Fruit fly (Drosophila melanogaster) whole organism, embryonic: Measurements from ENCODE around the gene hbt.
A peak's percentile ranks its signal among the peaks of the same experiment; 100 is the strongest.

Source experiments
- Atf3 ChIP-seq: fragments of 200-800 bp; sonication (Bioruptor generic); optimal IDR thresholded peaks from 3 replicates; lab custom pipeline; 2016; ENCODE audit warnings: missing biosample characterization, missing genetic modification characterization
- CG11247 ChIP-seq: fragments of 200-800 bp; sonication (Bioruptor generic); IDR thresholded peaks from 2 replicates; pipeline ENCODE4 v1.3.6; 2022; ENCODE audit warnings: missing biosample characterization, missing genetic modification characterization
- CG11504 ChIP-seq: fragments of 200-800 bp; sonication (Bioruptor generic); optimal IDR thresholded peaks from 3 replicates; lab custom pipeline; 2019; ENCODE audit warnings: missing biosample characterization, mild to moderate bottlenecking, missing genetic modification characterization, moderate library complexity
- CG12299 ChIP-seq: fragments of 200-800 bp; sonication (Bioruptor generic); optimal IDR thresholded peaks from 2 replicates; lab custom pipeline; 2018; ENCODE audit warnings: missing biosample characterization, mild to moderate bottlenecking, missing genetic modification characterization
- CG13296 ChIP-seq: fragments of 200-800 bp; sonication (Bioruptor generic); optimal IDR thresholded peaks from 3 replicates; lab custom pipeline; 2018; ENCODE audit warnings: missing biosample characterization, mild to moderate bottlenecking, missing genetic modification characterization
- CG13775 ChIP-seq: fragments of 200-800 bp; sonication (Bioruptor generic); optimal IDR thresholded peaks from 3 replicates; lab custom pipeline; 2017; ENCODE audit warnings: missing biosample characterization, mild to moderate bottlenecking, missing genetic modification characterization
- CG15011 ChIP-seq: fragments of 200-800 bp; sonication (Bioruptor generic); optimal IDR thresholded peaks from 3 replicates; lab custom pipeline; 2018; ENCODE audit warnings: missing biosample characterization, mild to moderate bottlenecking, missing genetic modification characterization
- CG2202 ChIP-seq: fragments of 200-800 bp; sonication (Bioruptor generic); optimal IDR thresholded peaks from 2 replicates; lab custom pipeline; 2018; ENCODE audit warnings: missing biosample characterization, mild to moderate bottlenecking, missing genetic modification characterization
- CG3163 ChIP-seq: fragments of 200-800 bp; sonication (Bioruptor generic); optimal IDR thresholded peaks from 3 replicates; lab custom pipeline; 2016; ENCODE audit warnings: missing biosample characterization, missing genetic modification characterization
- CG42726 ChIP-seq: fragments of 200-800 bp; sonication (Bioruptor generic); IDR thresholded peaks from 2 replicates; pipeline ENCODE4 v1.3.6; 2022; ENCODE audit warnings: missing biosample characterization, missing genetic modification characterization; ENCODE audit not compliant: partially characterized antibody
- CG4820 ChIP-seq: fragments of 200-800 bp; sonication (Bioruptor generic); optimal IDR thresholded peaks from 3 replicates; lab custom pipeline; 2016; ENCODE audit warnings: missing biosample characterization, missing genetic modification characterization
- CG8388 ChIP-seq: fragments of 200-800 bp; sonication (Bioruptor generic); optimal IDR thresholded peaks from 2 replicates; lab custom pipeline; 2019; ENCODE audit warnings: missing biosample characterization, mild to moderate bottlenecking, missing genetic modification characterization, moderate library complexity
- CG8765 ChIP-seq: fragments of 200-800 bp; sonication (Bioruptor generic); IDR thresholded peaks from 2 replicates; pipeline ENCODE4 v1.3.6; 2022; ENCODE audit warnings: missing biosample characterization, missing genetic modification characterization
- E2f2 ChIP-seq: fragments of 200-800 bp; sonication (Bioruptor generic); IDR thresholded peaks from 2 replicates; pipeline ENCODE4 v1.3.6; 2022; ENCODE audit warnings: missing biosample characterization, missing genetic modification characterization
- Gsc ChIP-seq: fragments of 200-800 bp; sonication (Bioruptor generic); IDR thresholded peaks from 2 replicates; pipeline ENCODE4 v1.3.6; 2022; ENCODE audit warnings: missing biosample characterization, missing genetic modification characterization
- Hr51 ChIP-seq, 2 experiments: fragments of 200-800 bp; sonication (Bioruptor generic); optimal IDR thresholded peaks; 2 replicates in 1 of 2; 3 replicates in 1 of 2; lab custom pipeline; 2016 to 2018; ENCODE audit warnings: missing biosample characterization in 2 of 2, missing genetic modification characterization in 2 of 2, mild to moderate bottlenecking in 1 of 2, moderate library complexity in 1 of 2
- MBD-R2 ChIP-seq: fragments of 200-800 bp; sonication (Bioruptor generic); IDR thresholded peaks from 2 replicates; pipeline ENCODE4 v1.3.6; 2022; ENCODE audit warnings: missing biosample characterization, missing genetic modification characterization
- MESR4 ChIP-seq: fragments of 200-800 bp; sonication (Bioruptor generic); optimal IDR thresholded peaks from 2 replicates; lab custom pipeline; 2018; ENCODE audit warnings: missing biosample characterization, mild to moderate bottlenecking, missing genetic modification characterization, moderate library complexity
- Meics ChIP-seq: fragments of 200-800 bp; sonication (Bioruptor generic); optimal IDR thresholded peaks from 2 replicates; lab custom pipeline; 2017; ENCODE audit warnings: missing biosample characterization, mild to moderate bottlenecking, missing genetic modification characterization
- Mes4 ChIP-seq: fragments of 200-800 bp; sonication (Bioruptor generic); optimal IDR thresholded peaks from 2 replicates; lab custom pipeline; 2016; ENCODE audit warnings: missing biosample characterization, missing genetic modification characterization
- NFAT ChIP-seq: fragments of 200-800 bp; sonication (Bioruptor generic); IDR thresholded peaks from 2 replicates; pipeline ENCODE4 v1.3.6; 2022; ENCODE audit warnings: missing biosample characterization, missing genetic modification characterization
- Nf-YC ChIP-seq: fragments of 200-800 bp; optimal IDR thresholded peaks from 3 replicates; lab custom pipeline; 2019; ENCODE audit warnings: missing biosample characterization, mild to moderate bottlenecking, missing genetic modification characterization, moderate library complexity
- PHDP ChIP-seq: fragments of 200-800 bp; sonication (Bioruptor generic); optimal IDR thresholded peaks from 3 replicates; lab custom pipeline; 2018; ENCODE audit warnings: missing biosample characterization, mild to moderate bottlenecking, missing genetic modification characterization, moderate library complexity
- Pdp1 ChIP-seq, 2 experiments: fragments of 200-800 bp; sonication (Bioruptor generic); optimal IDR thresholded peaks; 3 replicates each; lab custom pipeline; 2016; ENCODE audit warnings: missing biosample characterization in 2 of 2, missing genetic modification characterization in 2 of 2, mild to moderate bottlenecking in 1 of 2, moderate library complexity in 1 of 2
- Rx ChIP-seq: fragments of 200-800 bp; sonication (Bioruptor generic); IDR thresholded peaks from 2 replicates; pipeline ENCODE4 v1.3.6; 2022; ENCODE audit warnings: missing biosample characterization, missing genetic modification characterization
- Xrp1 ChIP-seq: fragments of 200-800 bp; sonication (Bioruptor generic); IDR thresholded peaks from 2 replicates; pipeline ENCODE4 v1.3.6; 2022; ENCODE audit warnings: missing biosample characterization, missing genetic modification characterization
- YL-1 ChIP-seq: fragments of 200-800 bp; sonication (Bioruptor generic); optimal IDR thresholded peaks from 3 replicates; lab custom pipeline; 2017; ENCODE audit warnings: missing biosample characterization, mild to moderate bottlenecking, missing genetic modification characterization
- amos ChIP-seq: fragments of 200-800 bp; sonication (Bioruptor generic); IDR thresholded peaks from 2 replicates; pipeline ENCODE4 v1.3.6; 2022; ENCODE audit warnings: missing biosample characterization, missing genetic modification characterization; ENCODE audit not compliant: partially characterized antibody
- ap ChIP-seq: fragments of 200-800 bp; sonication (Bioruptor generic); IDR thresholded peaks from 2 replicates; pipeline ENCODE4 v1.3.6; 2022; ENCODE audit warnings: missing biosample characterization, missing genetic modification characterization
- ash1 ChIP-seq: fragments of 200-800 bp; sonication (Bioruptor generic); optimal IDR thresholded peaks from 2 replicates; lab custom pipeline; 2018; ENCODE audit warnings: missing biosample characterization, mild to moderate bottlenecking, missing genetic modification characterization
- bowl ChIP-seq: fragments of 200-800 bp; sonication (Bioruptor generic); IDR thresholded peaks from 2 replicates; pipeline ENCODE4 v1.3.6; 2022; ENCODE audit warnings: missing biosample characterization, missing genetic modification characterization
- fd102C ChIP-seq: fragments of 200-800 bp; sonication (Bioruptor generic); optimal IDR thresholded peaks from 2 replicates; lab custom pipeline; 2018; ENCODE audit warnings: missing biosample characterization, mild to moderate bottlenecking, missing genetic modification characterization, moderate library complexity
- fd64A ChIP-seq: fragments of 200-800 bp; sonication (Bioruptor generic); optimal IDR thresholded peaks from 3 replicates; lab custom pipeline; 2018; ENCODE audit warnings: missing biosample characterization, mild to moderate bottlenecking, missing genetic modification characterization
- gsb ChIP-seq: fragments of 200-800 bp; sonication (Bioruptor generic); IDR thresholded peaks from 2 replicates; pipeline ENCODE4 v1.3.6; 2022; ENCODE audit warnings: missing biosample characterization, missing genetic modification characterization
- inv ChIP-seq: fragments of 200-800 bp; sonication (Bioruptor generic); IDR thresholded peaks from 2 replicates; pipeline ENCODE4 v1.3.6; 2022; ENCODE audit warnings: missing biosample characterization, missing genetic modification characterization; ENCODE audit not compliant: partially characterized antibody
- kni ChIP-seq: fragments of 200-800 bp; sonication (Bioruptor generic); optimal IDR thresholded peaks from 3 replicates; lab custom pipeline; 2017; ENCODE audit warnings: mild to moderate bottlenecking, missing biosample characterization, missing genetic modification reagents, missing genetic modification characterization
- lmd ChIP-seq: fragments of 200-800 bp; sonication (Bioruptor generic); IDR thresholded peaks from 2 replicates; pipeline ENCODE4 v1.3.6; 2022; ENCODE audit warnings: missing biosample characterization, missing genetic modification characterization
- nom ChIP-seq: fragments of 200-800 bp; sonication (Bioruptor generic); optimal IDR thresholded peaks from 2 replicates; lab custom pipeline; 2017; ENCODE audit warnings: missing biosample characterization, missing genetic modification characterization, mild to moderate bottlenecking, moderate library complexity, missing genetic modification reagents
- odd ChIP-seq: fragments of 200-800 bp; sonication (Bioruptor generic); optimal IDR thresholded peaks from 2 replicates; lab custom pipeline; 2017; ENCODE audit warnings: missing biosample characterization, mild to moderate bottlenecking, missing genetic modification characterization
- onecut ChIP-seq: fragments of 200-800 bp; sonication (Bioruptor generic); IDR thresholded peaks from 2 replicates; pipeline ENCODE4 v1.3.6; 2022; ENCODE audit warnings: missing biosample characterization, missing genetic modification characterization
- pfk ChIP-seq: fragments of 200-800 bp; sonication (Bioruptor generic); optimal IDR thresholded peaks from 2 replicates; lab custom pipeline; 2018; ENCODE audit warnings: missing biosample characterization, mild to moderate bottlenecking, missing genetic modification characterization, moderate library complexity
- phol ChIP-seq: fragments of 200-800 bp; sonication (Bioruptor generic); optimal IDR thresholded peaks from 3 replicates; lab custom pipeline; 2018; ENCODE audit warnings: missing biosample characterization, mild to moderate bottlenecking, missing genetic modification characterization, moderate library complexity
- repo ChIP-seq: fragments of 200-800 bp; sonication (Bioruptor generic); optimal IDR thresholded peaks from 2 replicates; lab custom pipeline; 2016; ENCODE audit warnings: missing biosample characterization, missing genetic modification characterization
- schlank ChIP-seq: fragments of 200-800 bp; sonication (Bioruptor generic); optimal IDR thresholded peaks from 2 replicates; lab custom pipeline; 2018; ENCODE audit warnings: missing biosample characterization, mild to moderate bottlenecking, missing genetic modification characterization
- sima ChIP-seq: fragments of 200-800 bp; sonication (Bioruptor generic); optimal IDR thresholded peaks from 2 replicates; lab custom pipeline; 2016; ENCODE audit warnings: missing biosample characterization, missing genetic modification characterization
- tna ChIP-seq: fragments of 200-800 bp; sonication (Bioruptor generic); IDR thresholded peaks from 2 replicates; pipeline ENCODE4 v1.3.6; 2022; ENCODE audit warnings: missing biosample characterization, missing genetic modification characterization; ENCODE audit not compliant: partially characterized antibody
- unc-4 ChIP-seq: fragments of 200-800 bp; sonication (Bioruptor generic); IDR thresholded peaks from 2 replicates; pipeline ENCODE4 v1.3.6; 2022; ENCODE audit warnings: missing biosample characterization, missing genetic modification characterization; ENCODE audit not compliant: partially characterized antibody

The hbt gene

dm6 chr2L:13290276-13291065, 40.5 kb downstream of the hbt start:
- peak; percentile 83 for TF ChIP-seq YL-1 (GFP tag; lab: Kevin White, UChicago)
- TF ChIP-seq onecut (GFP tag; lab: Robert Waterston, UW): peak; percentile 79
- TF ChIP-seq sima (GFP tag; lab: Kevin White, UChicago): no peak
- peak; percentile 72 for TF ChIP-seq Xrp1
- 0 out of 2 replicates have a peak, but pooled peaks have one; percentile 31 for TF ChIP-seq E2f2
- TF ChIP-seq CG12299 (tag; lab: Kevin White, UChicago): peak; percentile 77
- TF ChIP-seq Mes4 (GFP tag; lab: Kevin White, UChicago): peak; percentile 50
- peak; percentile 95 for TF ChIP-seq odd
- TF ChIP-seq ap (GFP tag; lab: Robert Waterston, UW): peak; percentile 67
- TF ChIP-seq Atf3 (GFP tag; lab: Kevin White, UChicago): peak; percentile 50
- TF ChIP-seq CG2202 (tag; lab: Kevin White, UChicago): peak; percentile 70
- TF ChIP-seq amos: peak; percentile 47; the same call in 1 of the 2 replicates
- TF ChIP-seq CG42726 (GFP tag; lab: Robert Waterston, UW): peak; percentile 81
- peak; percentile 73 for TF ChIP-seq CG11504 (tag; lab: Kevin White, UChicago)
- TF ChIP-seq unc-4 (GFP tag; lab: Robert Waterston, UW): peak; percentile 55; the same call in 1 of the 2 replicates
- TF ChIP-seq tna (GFP tag; lab: Robert Waterston, UW): peak; percentile 47; the same call in 1 of the 2 replicates
- peak; percentile 64 for TF ChIP-seq nom (GFP tag; lab: Kevin White, UChicago)
- peak; percentile 57 for TF ChIP-seq pfk (GFP tag; lab: Kevin White, UChicago)
- peak; percentile 98 for TF ChIP-seq CG3163 (GFP tag; lab: Kevin White, UChicago)
- TF ChIP-seq Meics (GFP tag; lab: Kevin White, UChicago): peak; percentile 86
- TF ChIP-seq repo (GFP tag; lab: Kevin White, UChicago): peak; percentile 34
- TF ChIP-seq PHDP (tag; lab: Kevin White, UChicago): peak; percentile 94
- TF ChIP-seq CG13296 (GFP tag; lab: Kevin White, UChicago): peak; percentile 95
- TF ChIP-seq phol (tag; lab: Kevin White, UChicago): no peak
- 0 out of 2 replicates have a peak, but pooled peaks have one; percentile 17 for TF ChIP-seq CG11247 (GFP tag; lab: Robert Waterston, UW)
- TF ChIP-seq fd102C (GFP tag; lab: Kevin White, UChicago): peak; percentile 23
- TF ChIP-seq Rx (GFP tag; lab: Robert Waterston, UW): no peak; the same call in 1 of the 2 replicates
- peak in 1 of 2 experiments; percentile 51 for TF ChIP-seq Pdp1 (GFP tag; optimal IDR thresholded peaks at IDR 0.05; lab: Kevin White, UChicago)
- TF ChIP-seq schlank: peak; percentile 91
- TF ChIP-seq CG13775 (GFP tag; lab: Kevin White, UChicago): peak; percentile 26
- no peak for TF ChIP-seq CG4820 (GFP tag; lab: Kevin White, UChicago)
- TF ChIP-seq gsb (GFP tag; lab: Robert Waterston, UW): peak; percentile 63
- peak; percentile 63; the same call in 1 of the 2 replicates for TF ChIP-seq bowl (GFP tag; lab: Robert Waterston, UW)
- peak; percentile 29; the same call in 1 of the 2 replicates for TF ChIP-seq inv
- TF ChIP-seq NFAT (GFP tag; lab: Robert Waterston, UW): 0 out of 2 replicates have a peak, but pooled peaks have one; percentile 29
- peak; percentile 50 for TF ChIP-seq CG8388 (GFP tag; lab: Kevin White, UChicago)
- TF ChIP-seq CG8765 (GFP tag; lab: Robert Waterston, UW): peak; percentile 20; the same call in 1 of the 2 replicates
- peak; percentile 87 for TF ChIP-seq fd64A (GFP tag; lab: Kevin White, UChicago)
- TF ChIP-seq lmd: peak; percentile 12; the same call in 1 of the 2 replicates
- peak; percentile 83 for TF ChIP-seq CG15011
- TF ChIP-seq kni (GFP tag; lab: Kevin White, UChicago): no peak
- peak; percentile 74 for TF ChIP-seq ash1 (GFP tag; lab: Kevin White, UChicago)
- TF ChIP-seq Hr51 (GFP tag; optimal IDR thresholded peaks at IDR 0.05; lab: Kevin White, UChicago): peak; percentile 31 to 79
- TF ChIP-seq Gsc (GFP tag; lab: Robert Waterston, UW): no peak
- TF ChIP-seq MBD-R2: peak; percentile 13; the same call in 1 of the 2 replicates
- TF ChIP-seq Nf-YC (tag; lab: Kevin White, UChicago): peak; percentile 65
- peak; percentile 4 for TF ChIP-seq MESR4 (GFP tag; lab: Kevin White, UChicago)
